Fruit fly (Drosophila melanogaster): ENCODE measurements around the gene CG1789.

Gene CG1789

DNA sequence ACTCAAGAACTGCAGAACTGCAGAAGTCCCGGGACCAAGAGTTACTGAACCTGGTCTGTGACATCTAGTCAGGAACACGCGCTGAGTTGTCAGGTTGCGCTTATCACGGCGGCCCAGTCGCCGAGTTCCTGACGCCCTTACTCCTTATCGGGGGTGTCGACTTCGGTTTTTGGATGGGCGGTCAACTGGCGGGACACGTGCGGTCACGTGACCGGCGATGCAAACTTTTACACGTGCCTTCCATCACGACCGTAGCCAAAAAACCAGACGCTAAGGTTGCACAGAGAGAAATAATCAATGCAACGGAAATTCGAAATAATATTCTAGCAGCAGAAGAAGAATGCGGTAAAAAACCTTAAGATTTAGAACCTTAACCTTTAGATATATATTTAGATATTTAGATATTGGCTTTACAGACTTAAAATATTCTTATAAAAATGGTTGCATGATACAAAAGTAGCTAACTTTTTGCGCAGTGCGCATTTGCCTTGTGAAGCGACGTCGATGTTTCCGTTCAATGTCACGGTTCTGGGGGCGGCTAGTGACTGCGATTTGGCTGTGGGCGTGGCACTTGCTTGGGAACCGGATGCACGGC lies 3.2 kb downstream of the CG1789 start (continued):
- no peak for TF ChIP-seq CG4328 (GFP tag; optimal IDR thresholded peaks at IDR 0.05)
- TF ChIP-seq pb (GFP tag; optimal IDR thresholded peaks at IDR 0.05), result no peak
- TF ChIP-seq slou (GFP tag; optimal IDR thresholded peaks at IDR 0.05), result no peak
- no peak for TF ChIP-seq ab (GFP tag; optimal IDR thresholded peaks at IDR 0.05)
- peak; percentile 49; the same call in 2 of the 3 replicates for TF ChIP-seq row (GFP tag; IDR thresholded peaks at IDR 0.05)
- TF ChIP-seq CG2712 (tag; optimal IDR thresholded peaks at IDR 0.05), result peak; percentile 42
- TF ChIP-seq CG31441 (GFP tag; IDR thresholded peaks at IDR 0.05), result peak; percentile 41; the same call in 1 of the 2 replicates
- no peak for TF ChIP-seq gro (GFP tag; optimal IDR thresholded peaks at IDR 0.05)
- TF ChIP-seq gem (tag; optimal IDR thresholded peaks at IDR 0.05), result peak; percentile 48
- no peak for TF ChIP-seq D (optimal IDR thresholded peaks at IDR 0.05)
- TF ChIP-seq D (GFP tag; optimal IDR thresholded peaks at IDR 0.05), result peak; percentile 3
- no peak for TF ChIP-seq Antp (GFP tag; optimal IDR thresholded peaks at IDR 0.05)
- TF ChIP-seq CG1602 (GFP tag; optimal IDR thresholded peaks at IDR 0.05), result no peak
- no peak for TF ChIP-seq bab2 (GFP tag; optimal IDR thresholded peaks at IDR 0.05)
- TF ChIP-seq onecut (GFP tag; IDR thresholded peaks at IDR 0.05), result no peak
- peak; percentile 5 for TF ChIP-seq CG13424 (tag; optimal IDR thresholded peaks at IDR 0.05)
- TF ChIP-seq slp2 (GFP tag; optimal IDR thresholded peaks at IDR 0.05), result no peak
- TF ChIP-seq hth (optimal IDR thresholded peaks at IDR 0.05), result no peak
- TF ChIP-seq phol (tag; optimal IDR thresholded peaks at IDR 0.05), result peak; percentile 25
- no peak for TF ChIP-seq CG18011 (GFP tag; optimal IDR thresholded peaks at IDR 0.05)
- TF ChIP-seq CG7556 (GFP tag; optimal IDR thresholded peaks at IDR 0.05), result peak; percentile 21
- no peak for TF ChIP-seq Bdp1 (GFP tag; optimal IDR thresholded peaks at IDR 0.05)
- TF ChIP-seq en (GFP tag; optimal IDR thresholded peaks at IDR 0.05), result no peak
- no peak for TF ChIP-seq so (GFP tag; IDR thresholded peaks at IDR 0.05)
- TF ChIP-seq CG3726 (GFP tag; IDR thresholded peaks at IDR 0.05), result no peak
- no peak for TF ChIP-seq ac (GFP tag; optimal IDR thresholded peaks at IDR 0.05)
- TF ChIP-seq CG11504 (tag; optimal IDR thresholded peaks at IDR 0.05), result peak; percentile 39
- no peak for TF ChIP-seq mirr (GFP tag; optimal IDR thresholded peaks at IDR 0.05)
- TF ChIP-seq CHES-1-like (GFP tag; optimal IDR thresholded peaks at IDR 0.05), result no peak
- TF ChIP-seq bsh (GFP tag; optimal IDR thresholded peaks at IDR 0.05), result peak in 1 of 2 experiments; percentile 55
- no peak for TF ChIP-seq cato (GFP tag; optimal IDR thresholded peaks at IDR 0.05; ENCODE audit: borderline replicate concordance)
- TF ChIP-seq Max (GFP tag; optimal IDR thresholded peaks at IDR 0.05), result no peak
- TF ChIP-seq Hr51 (GFP tag; optimal IDR thresholded peaks at IDR 0.05), result peak in 1 of 2 experiments; percentile 22
- no peak for TF ChIP-seq lab (GFP tag; optimal IDR thresholded peaks at IDR 0.05)
- no peak for TF ChIP-seq oc (tag; optimal IDR thresholded peaks at IDR 0.05)
- peak; percentile 31 for TF ChIP-seq Blimp-1 (GFP tag; optimal IDR thresholded peaks at IDR 0.05)
- TF ChIP-seq CG15479 (GFP tag; optimal IDR thresholded peaks at IDR 0.05), result no peak
- no peak for TF ChIP-seq H2.0 (GFP tag; IDR thresholded peaks at IDR 0.05)
- TF ChIP-seq CG12391 (tag; optimal IDR thresholded peaks at IDR 0.05), result peak; percentile 27
- peak; percentile 33; the same call in 1 of the 2 replicates for TF ChIP-seq ara (GFP tag; IDR thresholded peaks at IDR 0.05)
- no peak for TF ChIP-seq chinmo (GFP tag; IDR thresholded peaks at IDR 0.05; ENCODE audit: partially characterized antibody)
- TF ChIP-seq CG14710 (tag; optimal IDR thresholded peaks at IDR 0.05), result peak; percentile 24
- TF ChIP-seq Rx (GFP tag; IDR thresholded peaks at IDR 0.05), result no peak
- TF ChIP-seq disco-r (GFP tag; optimal IDR thresholded peaks at IDR 0.05), result no peak
- no peak for TF ChIP-seq CG16815 (GFP tag; optimal IDR thresholded peaks at IDR 0.05)
- no peak for TF ChIP-seq Gug (GFP tag; IDR thresholded peaks at IDR 0.05)
- no peak for TF ChIP-seq da (GFP tag; optimal IDR thresholded peaks at IDR 0.05)
- TF ChIP-seq croc (GFP tag; conservative IDR thresholded peaks at IDR 0.05), result 0 out of 3 replicates have a peak, but pooled peaks have one; percentile 16
- no peak for TF ChIP-seq HLH54F (GFP tag; optimal IDR thresholded peaks at IDR 0.05)
- peak; percentile 11 for TF ChIP-seq CoRest (tag; optimal IDR thresholded peaks at IDR 0.05)

Data from whole organism, embryonic.